Worm (Caenorhabditis elegans): ENCODE measurements around the gene F31F7.1.

F31F7.1 gene

ce11 chrV:6267237-6267812 is 8.9 kb upstream of the F31F7.1 start, which contains the start of gene mrck-1 (continued):
- TF ChIP-seq let-607 (tag; optimal IDR thresholded peaks at IDR 0.05) (peak in 1 of 2 experiments; percentile 51), ceh-58 (GFP tag; IDR thresholded peaks at IDR 0.05) (no peak), ztf-22 (GFP tag; optimal IDR thresholded peaks at IDR 0.05) (peak; percentile 83), egl-44 (GFP tag; IDR thresholded peaks at IDR 0.05) (peak; percentile 80), ceh-91 (GFP tag; IDR thresholded peaks at IDR 0.05) (no peak), somi-1 (GFP tag; optimal IDR thresholded peaks at IDR 0.05) (peak; percentile 89), akir-1 (GFP tag; optimal IDR thresholded peaks at IDR 0.05) (no peak), Y67H2A.10 (GFP tag; conservative IDR thresholded peaks at IDR 0.05) (no peak), ceh-40 (GFP tag; IDR thresholded peaks at IDR 0.05) (no peak), nhr-179 (tag; optimal IDR thresholded peaks at IDR 0.05) (no peak), gei-17 (GFP tag; optimal IDR thresholded peaks at IDR 0.05) (peak; percentile 36), hmg-1.2 (GFP tag; IDR thresholded peaks at IDR 0.05) (peak; percentile 67), hrde-1 (tag; optimal IDR thresholded peaks at IDR 0.05; ENCODE audit: borderline replicate concordance) (no peak), F52B5.7 (tag; optimal IDR thresholded peaks at IDR 0.05) (no peak), lsy-27 (tag; optimal IDR thresholded peaks at IDR 0.05; ENCODE audit: borderline replicate concordance, insufficient read depth) (peak; percentile 6), lin-35 (GFP tag; optimal IDR thresholded peaks at IDR 0.05) (peak in 1 of 3 experiments; percentile 89), zfh-2 (GFP tag; conservative IDR thresholded peaks at IDR 0.05) (peak; percentile 94), let-526 (GFP tag; IDR thresholded peaks at IDR 0.05) (no peak), nhr-27 (tag; optimal IDR thresholded peaks at IDR 0.05) (no peak), repo-1 (tag; optimal IDR thresholded peaks at IDR 0.05) (peak; percentile 63), nhr-80 (tag; optimal IDR thresholded peaks at IDR 0.05) (peak; percentile 87), F49E8.2 (tag; optimal IDR thresholded peaks at IDR 0.05; ENCODE audit: insufficient read depth) (no peak), atf-7 (tag; optimal IDR thresholded peaks at IDR 0.05) (peak; percentile 65), F37B4.10 (GFP tag; IDR thresholded peaks at IDR 0.05) (no peak), hlh-26 (GFP tag; conservative IDR thresholded peaks at IDR 0.05) (no peak), aptf-3 (GFP tag; IDR thresholded peaks at IDR 0.05) (no peak), nhr-120 (GFP tag; IDR thresholded peaks at IDR 0.05) (no peak), mel-28 (tag; optimal IDR thresholded peaks at IDR 0.05; ENCODE audit: borderline replicate concordance) (no peak), chd-7 (tag; optimal IDR thresholded peaks at IDR 0.05) (peak; percentile 80), unc-130 (GFP tag; optimal IDR thresholded peaks at IDR 0.05) (no peak), snpc-3.4 (tag; optimal IDR thresholded peaks at IDR 0.05) (no peak), cebp-1 (GFP tag; IDR thresholded peaks at IDR 0.05) (peak; percentile 9; the same call in 1 of the 2 replicates), cebp-1 (tag; optimal IDR thresholded peaks at IDR 0.05) (peak; percentile 85), nhr-90 (tag; optimal IDR thresholded peaks at IDR 0.05) (peak; percentile 51), ztf-28 (GFP tag; IDR thresholded peaks at IDR 0.05) (no peak), pha-4 (tag; optimal IDR thresholded peaks at IDR 0.05) (no peak), tbp1 (GFP tag; optimal IDR thresholded peaks at IDR 0.05) (peak; percentile 57), zim-3 (tag; optimal IDR thresholded peaks at IDR 0.05) (no peak), Y53G8AR.9 (GFP tag; conservative IDR thresholded peaks at IDR 0.05) (peak; percentile 91), D2030.7 (GFP tag; IDR thresholded peaks at IDR 0.05) (no peak), attf-5 (GFP tag; optimal IDR thresholded peaks at IDR 0.05) (peak; percentile 81), xnd-1 (tag; optimal IDR thresholded peaks at IDR 0.05) (no peak), efl-1 (GFP tag; optimal IDR thresholded peaks at IDR 0.05) (peak; percentile 42), madf-6 (GFP tag; IDR thresholded peaks at IDR 0.05) (peak; percentile 77), sea-2 (GFP tag; IDR thresholded peaks at IDR 0.05) (no peak), F55B11.4 (tag; optimal IDR thresholded peaks at IDR 0.05; ENCODE audit: borderline replicate concordance, insufficient read depth) (no peak), snpc-4 (GFP tag; optimal IDR thresholded peaks at IDR 0.05) (peak; percentile 72), snpc-4 (tag; optimal IDR thresholded peaks at IDR 0.05) (peak in 3 of 4 experiments; percentile 61 to 65 (median 64))

All from whole organism, young adult.